Worm (Caenorhabditis elegans) whole organism, L4/young adult: Measurements from ENCODE around the gene arp-6.

Source experiments
- W03F9.2 ChIP-seq: fragments of 150-350 bp; optimal IDR thresholded peaks from 2 replicates; lab custom pipeline; 2014; ENCODE audit warnings: missing biosample characterization, missing genetic modification characterization
- dao-5 ChIP-seq: sonication (generic microtip); optimal IDR thresholded peaks from 2 replicates; lab custom pipeline; 2016; ENCODE audit warnings: missing genotype, missing genetic modification characterization, moderate library complexity, missing compliant biosample characterization
- him-1 ChIP-seq: sonication (generic microtip); optimal IDR thresholded peaks from 2 replicates; lab custom pipeline; 2016; ENCODE audit warnings: missing genotype, missing genetic modification reagents, missing genetic modification characterization, missing compliant biosample characterization

DNA sequence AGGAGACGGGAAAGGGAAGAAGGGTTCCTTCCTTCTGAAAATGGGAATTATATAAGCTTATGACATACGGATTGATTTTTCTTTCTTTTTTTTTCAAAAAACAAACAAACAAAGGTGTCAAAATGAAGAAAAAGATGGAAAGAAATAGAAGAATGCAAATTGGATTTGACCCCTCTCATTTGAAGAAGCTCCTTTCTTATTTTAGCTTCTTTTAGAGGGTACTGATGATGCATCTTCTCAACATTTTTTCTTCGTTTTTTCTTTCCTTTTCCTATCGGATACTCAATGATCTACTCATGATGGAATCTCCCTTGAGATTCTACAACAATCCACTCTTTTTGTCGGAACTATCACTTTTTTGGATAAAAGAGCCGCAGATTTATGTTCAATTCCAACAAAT lies 47.0 kb downstream of the arp-6 start:
- TF ChIP-seq dao-5 (no peak), him-1 (tag; lab: Kevin White, UChicago) (no peak), W03F9.2 (tag; lab: Kevin White, UChicago) (no peak)
